Worm (Caenorhabditis elegans) whole organism, L4 larva: Measurements from ENCODE around the gene F14D7.8.

Experiments
- F26F4.8 ChIP-seq: fragments of 200-800 bp; sonication (Bioruptor generic); conservative IDR thresholded peaks from 2 replicates; pipeline ENCODE4 v1.3.6; 2022; ENCODE audit warnings: missing genetic modification characterization, missing compliant biosample characterization
- F49E8.2 ChIP-seq: sonication (generic microtip); optimal IDR thresholded peaks from 2 replicates; lab custom pipeline; 2016; ENCODE audit warnings: missing compliant biosample characterization, mild to moderate bottlenecking, missing genetic modification characterization, borderline replicate concordance
- T26A8.4 ChIP-seq: fragments of 200-800 bp; sonication (Bioruptor generic); IDR thresholded peaks from 2 replicates; pipeline ENCODE4 v1.3.6; 2022; ENCODE audit warnings: missing genetic modification characterization, missing compliant biosample characterization
- Y105C5A.15 ChIP-seq: fragments of 200-800 bp; sonication (Bioruptor generic); IDR thresholded peaks from 2 replicates; pipeline ENCODE4 v1.3.6; 2022; ENCODE audit warnings: missing genetic modification characterization, missing compliant biosample characterization
- Y48G9A.11 ChIP-seq: fragments of 200-800 bp; sonication (Bioruptor generic); IDR thresholded peaks from 2 replicates; pipeline ENCODE4 v1.3.6; 2022; ENCODE audit warnings: missing genetic modification reagents, missing genetic modification characterization, missing compliant biosample characterization
- Y5F2A.4 ChIP-seq: fragments of 200-800 bp; sonication (Bioruptor generic); optimal IDR thresholded peaks from 2 replicates; lab custom pipeline; 2018; ENCODE audit warnings: mild to moderate bottlenecking, missing genetic modification characterization, missing compliant biosample characterization
- ZK337.2 ChIP-seq: fragments of 200-800 bp; sonication (Bioruptor generic); IDR thresholded peaks from 2 replicates; pipeline ENCODE4 v1.3.6; 2022; ENCODE audit warnings: missing genetic modification reagents, missing genetic modification characterization, missing compliant biosample characterization
- aha-1 ChIP-seq: fragments of 150-350 bp; peaks from one replicate; lab custom pipeline; 2014; ENCODE audit warnings: missing biosample characterization, missing genetic modification characterization
- aly-2 ChIP-seq: sonication (generic microtip); optimal IDR thresholded peaks from 2 replicates; lab custom pipeline; 2018; ENCODE audit warnings: missing biosample characterization, missing genetic modification characterization
- attf-4 ChIP-seq: sonication (generic microtip); optimal IDR thresholded peaks from 3 replicates; lab custom pipeline; 2017; ENCODE audit warnings: missing biosample characterization, missing genetic modification characterization
- ceh-20 ChIP-seq: fragments of 200-800 bp; sonication (Bioruptor generic); IDR thresholded peaks from 2 replicates; pipeline ENCODE4 v1.3.6; 2022; ENCODE audit warnings: missing genetic modification reagents, missing genetic modification characterization, missing compliant biosample characterization
- ceh-32 ChIP-seq: sonication (generic microtip); optimal IDR thresholded peaks from 2 replicates; lab custom pipeline; 2016; ENCODE audit warnings: mild to moderate bottlenecking, missing genetic modification characterization, missing compliant biosample characterization; ENCODE audit not compliant: poor library complexity
- ceh-44 ChIP-seq: fragments of 200-800 bp; sonication (Bioruptor generic); IDR thresholded peaks from 2 replicates; pipeline ENCODE4 v1.3.6; 2022; ENCODE audit warnings: missing genetic modification reagents, missing genetic modification characterization, missing compliant biosample characterization
- ces-1 ChIP-seq: fragments of 150-350 bp; sonication (generic microtip); optimal IDR thresholded peaks from 4 replicates; lab custom pipeline; 2014; ENCODE audit warnings: missing biosample characterization, missing genetic modification reagents, missing genetic modification characterization
- daf-16 ChIP-seq, 3 experiments: sonication (generic microtip); optimal IDR thresholded peaks; 2 replicates each; lab custom pipeline; 2016 to 2017; ENCODE audit warnings: missing genetic modification characterization in 3 of 3, missing genetic modification reagents in 3 of 3, mild to moderate bottlenecking in 2 of 3, missing compliant biosample characterization in 2 of 3, missing biosample characterization in 1 of 3, moderate library complexity in 1 of 3
- dmd-6 ChIP-seq: fragments of 200-800 bp; sonication (Bioruptor generic); IDR thresholded peaks from 2 replicates; pipeline ENCODE4 v1.3.6; 2022; ENCODE audit warnings: missing genetic modification reagents, missing genetic modification characterization, missing compliant biosample characterization
- duxl-1 ChIP-seq: sonication (generic microtip); optimal IDR thresholded peaks from 2 replicates; lab custom pipeline; 2016; ENCODE audit warnings: mild to moderate bottlenecking, missing genetic modification characterization, moderate library complexity, missing compliant biosample characterization; ENCODE audit not compliant: poor library complexity
- egl-43 ChIP-seq: fragments of 200-800 bp; sonication (Bioruptor generic); IDR thresholded peaks from 2 replicates; pipeline ENCODE4 v1.3.6; 2022; ENCODE audit warnings: missing genetic modification reagents, missing genetic modification characterization, missing compliant biosample characterization
- fkh-10 ChIP-seq: fragments of 150-350 bp; optimal IDR thresholded peaks from 2 replicates; lab custom pipeline; 2014; ENCODE audit warnings: missing biosample characterization, missing genetic modification reagents, missing genetic modification characterization
- hlh-11 ChIP-seq: fragments of 200-800 bp; sonication (Bioruptor generic); optimal IDR thresholded peaks from 2 replicates; lab custom pipeline; 2018; ENCODE audit warnings: mild to moderate bottlenecking, missing genetic modification characterization, missing compliant biosample characterization
- hlh-30 ChIP-seq: sonication (generic microtip); optimal IDR thresholded peaks from 2 replicates; lab custom pipeline; 2017; ENCODE audit warnings: antibody characterized with exemption, mild to moderate bottlenecking, missing genetic modification characterization, missing compliant biosample characterization; ENCODE audit not compliant: insufficient read depth
- jun-1 ChIP-seq: fragments of 150-350 bp; optimal IDR thresholded peaks from 2 replicates; lab custom pipeline; 2014; ENCODE audit warnings: missing biosample characterization, missing genetic modification reagents, missing genetic modification characterization
- lin-39 ChIP-seq: fragments of 150-350 bp; optimal IDR thresholded peaks from 2 replicates; lab custom pipeline; 2014; ENCODE audit warnings: missing biosample characterization, missing genetic modification reagents, missing genetic modification characterization
- lir-3 ChIP-seq: sonication (generic microtip); optimal IDR thresholded peaks from 2 replicates; lab custom pipeline; 2016; ENCODE audit warnings: mild to moderate bottlenecking, missing genetic modification characterization, missing compliant biosample characterization
- lsy-2 ChIP-seq, 2 experiments: fragments of 150-350 bp in 1 of 2; sonication (generic microtip) in 1 of 2; optimal IDR thresholded peaks; 2 replicates each; lab custom pipeline; 2014 to 2017; ENCODE audit warnings: missing biosample characterization in 2 of 2, missing genetic modification characterization in 2 of 2
- madf-5 ChIP-seq, 2 experiments: fragments of 200-800 bp; sonication (Bioruptor generic); IDR thresholded peaks; 2 replicates each; pipeline ENCODE4 v1.3.6; 2022; ENCODE audit warnings: missing compliant biosample characterization in 2 of 2, missing genetic modification characterization in 2 of 2
- mep-1 ChIP-seq: fragments of 150-350 bp; sonication (generic microtip); optimal IDR thresholded peaks from 3 replicates; lab custom pipeline; 2014; ENCODE audit warnings: missing biosample characterization, missing genetic modification characterization
- mes-2 ChIP-seq: sonication (generic microtip); optimal IDR thresholded peaks from 2 replicates; lab custom pipeline; 2016; ENCODE audit warnings: missing genotype, mild to moderate bottlenecking, missing genetic modification characterization, missing compliant biosample characterization; ENCODE audit not compliant: poor library complexity, severe bottlenecking
- mxl-3 ChIP-seq: fragments of 200-800 bp; sonication (Bioruptor generic); optimal IDR thresholded peaks from 2 replicates; lab custom pipeline; 2018; ENCODE audit warnings: mild to moderate bottlenecking, missing genetic modification characterization, missing compliant biosample characterization
- nhr-10 ChIP-seq: fragments of 150-350 bp; optimal IDR thresholded peaks from 2 replicates; lab custom pipeline; 2014; ENCODE audit warnings: missing biosample characterization, missing genetic modification characterization
- nhr-11 ChIP-seq: fragments of 150-350 bp; optimal IDR thresholded peaks from 2 replicates; lab custom pipeline; 2014; ENCODE audit warnings: missing biosample characterization, missing genetic modification characterization
- nhr-237 ChIP-seq: sonication (generic microtip); optimal IDR thresholded peaks from 2 replicates; lab custom pipeline; 2017; ENCODE audit warnings: missing biosample characterization, missing genetic modification characterization
- nhr-25 ChIP-seq: sonication (generic microtip); optimal IDR thresholded peaks from 2 replicates; lab custom pipeline; 2017; ENCODE audit warnings: missing genetic modification characterization, mild to moderate bottlenecking, missing compliant biosample characterization, antibody characterized with exemption, moderate library complexity, borderline replicate concordance; ENCODE audit not compliant: insufficient read depth
- nhr-28 ChIP-seq: fragments of 150-350 bp; optimal IDR thresholded peaks from 2 replicates; lab custom pipeline; 2014; ENCODE audit warnings: missing biosample characterization, missing genetic modification characterization
- nhr-41 ChIP-seq: fragments of 200-800 bp; sonication (Bioruptor generic); IDR thresholded peaks from 2 replicates; pipeline ENCODE4 v1.3.6; 2022; ENCODE audit warnings: missing genetic modification reagents, missing genetic modification characterization, missing compliant biosample characterization
- nhr-6 ChIP-seq: fragments of 150-350 bp; optimal IDR thresholded peaks from 2 replicates; lab custom pipeline; 2014; ENCODE audit warnings: missing biosample characterization, missing genetic modification characterization
- set-16 ChIP-seq: fragments of 200-800 bp; sonication (Bioruptor generic); IDR thresholded peaks from 2 replicates; pipeline ENCODE4 v1.3.6; 2022; ENCODE audit warnings: missing genetic modification reagents, missing genetic modification characterization, missing compliant biosample characterization
- skn-1 ChIP-seq: fragments of 150-350 bp; optimal IDR thresholded peaks from 2 replicates; lab custom pipeline; 2014; ENCODE audit warnings: missing biosample characterization, missing genetic modification characterization
- tag-97 ChIP-seq: fragments of 200-800 bp; sonication (Bioruptor generic); IDR thresholded peaks from 2 replicates; pipeline ENCODE4 v1.3.6; 2022; ENCODE audit warnings: missing genetic modification characterization, missing compliant biosample characterization
- tra-1 ChIP-seq: fragments of 200-800 bp; sonication (Bioruptor generic); IDR thresholded peaks from 2 replicates; pipeline ENCODE4 v1.3.6; 2022; ENCODE audit warnings: missing genetic modification reagents, missing genetic modification characterization, missing compliant biosample characterization
- unc-62 ChIP-seq, 3 experiments: fragments of 150-350 bp in 1 of 3; sonication (generic microtip); optimal IDR thresholded peaks in 2 of 3; peaks in 1 of 3; 1 replicate in 1 of 3; 2 replicates in 2 of 3; lab custom pipeline; 2014 to 2017; ENCODE audit warnings: missing biosample characterization in 3 of 3, missing genetic modification characterization in 3 of 3, missing genetic modification reagents in 3 of 3, missing genotype in 1 of 3
- vab-7 ChIP-seq: fragments of 200-800 bp; sonication (Bioruptor generic); IDR thresholded peaks from 2 replicates; pipeline ENCODE4 v1.3.6; 2022; ENCODE audit warnings: missing genetic modification reagents, missing genetic modification characterization, missing compliant biosample characterization
- zip-11 ChIP-seq: fragments of 200-800 bp; sonication (Bioruptor generic); IDR thresholded peaks from 2 replicates; pipeline ENCODE4 v1.3.6; 2022; ENCODE audit warnings: missing genetic modification characterization, missing compliant biosample characterization
- zip-2 ChIP-seq: fragments of 150-350 bp; optimal IDR thresholded peaks from 2 replicates; lab custom pipeline; 2014; ENCODE audit warnings: missing biosample characterization, missing genetic modification characterization
- ztf-11 ChIP-seq: fragments of 150-350 bp; optimal IDR thresholded peaks from 2 replicates; lab custom pipeline; 2014; ENCODE audit warnings: missing biosample characterization, missing genetic modification characterization

F14D7.8 gene

ce11 chrV:14352032-14352431 lies 39.4 kb upstream of the F14D7.8 start:
- TF ChIP-seq nhr-11: no peak
- no peak for TF ChIP-seq aly-2
- no peak for TF ChIP-seq jun-1 (tag; lab: Kevin White, UChicago)
- peak; percentile 81 for TF ChIP-seq aha-1 (tag; lab: Kevin White, UChicago)
- peak; percentile 56 for TF ChIP-seq set-16 (GFP tag; lab: Robert Waterston, UW)
- peak; percentile 5 for TF ChIP-seq mxl-3 (GFP tag; lab: Kevin White, UChicago)
- TF ChIP-seq madf-5 (GFP tag; IDR thresholded peaks at IDR 0.05; lab: Robert Waterston, UW): no peak; a peak in 1 of 4 replicates
- no peak for TF ChIP-seq Y48G9A.11 (GFP tag; lab: Robert Waterston, UW)
- no peak for TF ChIP-seq duxl-1
- TF ChIP-seq lin-39 (tag; lab: Kevin White, UChicago): no peak
- no peak for TF ChIP-seq skn-1 (tag; lab: Kevin White, UChicago)

- peak in 1 of 2 experiments; percentile 72 for TF ChIP-seq unc-62 (GFP tag; optimal IDR thresholded peaks at IDR 0.05 in 1 of 2; lab: Kevin White, UChicago)
- TF ChIP-seq unc-62 (tag; optimal IDR thresholded peaks at IDR 0.05; lab: Kevin White, UChicago): no peak
- no peak for TF ChIP-seq mxl-3 (GFP tag; lab: Kevin White, UChicago)
- no peak for TF ChIP-seq tag-97 (GFP tag; lab: Robert Waterston, UW)
- TF ChIP-seq lir-3 (tag; lab: Kevin White, UChicago): no peak
- TF ChIP-seq, all 104 proteins: peak for 1
Observed at ce11 chrV:14351629-14352028, 39.0 kb upstream of the F14D7.8 start, which contains the start of gene vha-13. Gene vha-13, plus strand, starts transcription at chrV:14351709.

ce11 chrV:14350949-14351348 lies 38.4 kb upstream of the F14D7.8 start:
- peak; percentile 70 for TF ChIP-seq vab-7
- TF ChIP-seq hlh-11 (tag; lab: Kevin White, UChicago): peak; percentile 90
- TF ChIP-seq unc-62 (GFP tag; optimal IDR thresholded peaks at IDR 0.05 in 1 of 2; lab: Kevin White, UChicago): no peak
- no peak for TF ChIP-seq unc-62 (tag; optimal IDR thresholded peaks at IDR 0.05; lab: Kevin White, UChicago)
- peak; percentile 21; the same call in 1 of the 2 replicates for TF ChIP-seq ceh-44 (GFP tag; lab: Robert Waterston, UW)
- TF ChIP-seq ces-1 (GFP tag; lab: Kevin White, UChicago): peak; percentile 1
- TF ChIP-seq Y5F2A.4 (GFP tag; lab: Kevin White, UChicago): no peak
- no peak for TF ChIP-seq zip-2 (tag; lab: Kevin White, UChicago)
- TF ChIP-seq lir-3 (tag; lab: Kevin White, UChicago): no peak
- TF ChIP-seq zip-11 (GFP tag; lab: Robert Waterston, UW): no peak
- TF ChIP-seq attf-4: no peak
- peak; percentile 4 for TF ChIP-seq nhr-25 (tag; lab: Kevin White, UChicago)
- TF ChIP-seq nhr-41: 0 out of 2 replicates have a peak, but pooled peaks have one; percentile 40
- TF ChIP-seq fkh-10: peak; percentile 35
- peak; percentile 59 for TF ChIP-seq nhr-10 (tag; lab: Kevin White, UChicago)
- TF ChIP-seq hlh-30: peak; percentile 67
- TF ChIP-seq ceh-32 (tag; lab: Kevin White, UChicago): no peak
- TF ChIP-seq F26F4.8 (GFP tag; lab: Robert Waterston, UW): no peak
- TF ChIP-seq mep-1: peak; percentile 93
- no peak for TF ChIP-seq daf-16 (GFP tag; optimal IDR thresholded peaks at IDR 0.05; lab: Kevin White, UChicago)
- TF ChIP-seq daf-16 (tag; optimal IDR thresholded peaks at IDR 0.05; lab: Kevin White, UChicago): peak; percentile 60
- no peak for TF ChIP-seq nhr-237
- TF ChIP-seq lsy-2 (tag; optimal IDR thresholded peaks at IDR 0.05; lab: Kevin White, UChicago): peak; percentile 67 to 81
- TF ChIP-seq tra-1: peak; percentile 80
- no peak for TF ChIP-seq madf-5 (GFP tag; IDR thresholded peaks at IDR 0.05; lab: Robert Waterston, UW)
- peak; percentile 45; the same call in 1 of the 2 replicates for TF ChIP-seq T26A8.4 (GFP tag; lab: Robert Waterston, UW)
- TF ChIP-seq F49E8.2 (tag; lab: Kevin White, UChicago): no peak
- no peak for TF ChIP-seq Y105C5A.15 (GFP tag; lab: Robert Waterston, UW)
- TF ChIP-seq nhr-28: peak; percentile 88
- no peak for TF ChIP-seq lin-39 (tag; lab: Kevin White, UChicago)
- TF ChIP-seq ceh-20 (GFP tag; lab: Robert Waterston, UW): peak; percentile 76; the same call in 1 of the 2 replicates
- peak; percentile 88 for TF ChIP-seq dmd-6
- no peak for TF ChIP-seq ZK337.2 (GFP tag; lab: Robert Waterston, UW)
- peak; percentile 23 for TF ChIP-seq duxl-1
- peak; percentile 98 for TF ChIP-seq nhr-6
- peak; percentile 84 for TF ChIP-seq mes-2 (tag; lab: Kevin White, UChicago)
- peak; percentile 86 for TF ChIP-seq egl-43 (GFP tag; lab: Robert Waterston, UW)
- TF ChIP-seq ztf-11 (tag; lab: Kevin White, UChicago): no peak
- no peak for TF ChIP-seq Y48G9A.11 (GFP tag; lab: Robert Waterston, UW)
